Fruit fly (Drosophila melanogaster) S2 (cell line): Measurements from ENCODE around the gene Ythdf.

ENCODE experiments used
- CG8478 ChIP-seq: fragments of >200 bp; optimal IDR thresholded peaks from 2 replicates; lab custom pipeline; 2018
- CTCF ChIP-seq, 2 experiments: fragments of >200 bp; optimal IDR thresholded peaks; 2 replicates each; lab custom pipeline; 2018

Gene Ythdf

DNA sequence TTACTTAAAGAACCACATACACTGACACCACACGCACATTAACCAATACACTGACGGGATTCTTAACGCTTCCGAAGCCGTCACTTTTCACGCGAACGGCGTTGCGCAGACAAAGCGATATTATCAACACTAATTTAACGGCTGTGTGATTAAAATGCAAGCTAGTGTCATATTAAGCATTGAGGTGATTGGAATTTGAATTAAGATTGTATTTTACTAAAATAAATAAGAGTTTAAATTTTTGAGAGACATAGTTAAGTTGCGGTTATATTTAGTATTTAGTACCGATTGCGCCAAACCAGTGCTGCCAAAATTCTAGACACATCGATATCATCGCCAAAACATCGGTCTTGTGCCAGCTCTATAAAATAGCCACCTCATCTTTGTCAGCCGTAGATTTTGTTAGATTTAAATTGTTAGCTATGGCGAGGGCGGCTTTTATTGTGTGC is at the start of gene Ythdf, which contains the start of gene bai:
Gene Ythdf, minus strand, starts transcription at position 222 of the 449 bp plus-strand sequence.
Gene bai, plus strand, starts transcription at position 347 of the 449 bp plus-strand sequence.
- TF ChIP-seq CTCF (optimal IDR thresholded peaks at IDR 0.05; lab: Kevin White, UChicago) (no peak), CG8478 (lab: Kevin White, UChicago) (no peak)

DNA sequence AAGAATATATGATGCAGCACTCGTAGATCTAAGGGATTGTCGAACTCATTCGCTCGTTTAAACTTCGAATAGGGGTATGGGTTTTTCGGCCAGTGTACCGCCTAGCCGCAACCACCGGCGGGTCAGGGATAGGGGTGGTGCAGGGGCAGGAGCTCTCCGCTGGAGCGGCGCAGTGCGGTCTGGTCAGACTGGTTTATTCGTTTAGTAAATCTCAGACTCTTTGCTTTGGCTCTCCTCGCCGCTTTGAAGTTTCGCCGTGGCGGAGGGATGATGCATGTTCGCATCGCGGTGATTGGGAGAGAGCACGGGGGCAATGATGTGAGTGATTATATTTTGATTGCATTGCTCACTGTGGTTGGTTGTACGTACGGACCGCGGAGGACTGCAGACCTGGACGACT is 43.3 kb upstream of the Ythdf start, which contains the start of gene fd96Ca:
Gene fd96Ca, plus strand, starts transcription at position 337 of the 400 bp plus-strand sequence.
- TF ChIP-seq CG8478 (lab: Kevin White, UChicago) (no peak), CTCF (optimal IDR thresholded peaks at IDR 0.05; lab: Kevin White, UChicago) (no peak)

dm6 chr3R:25080446-25080845 is 41.4 kb upstream of the Ythdf start:
- TF ChIP-seq CG8478 (lab: Kevin White, UChicago) (no peak), CTCF (optimal IDR thresholded peaks at IDR 0.05; lab: Kevin White, UChicago) (peak in 1 of 2 experiments; percentile 30)

- no peak for TF ChIP-seq CG8478 (lab: Kevin White, UChicago)
- TF ChIP-seq CTCF (optimal IDR thresholded peaks at IDR 0.05; lab: Kevin White, UChicago), result no peak
Measured at dm6 chr3R:25078665-25079064, 39.6 kb upstream of the Ythdf start.

DNA sequence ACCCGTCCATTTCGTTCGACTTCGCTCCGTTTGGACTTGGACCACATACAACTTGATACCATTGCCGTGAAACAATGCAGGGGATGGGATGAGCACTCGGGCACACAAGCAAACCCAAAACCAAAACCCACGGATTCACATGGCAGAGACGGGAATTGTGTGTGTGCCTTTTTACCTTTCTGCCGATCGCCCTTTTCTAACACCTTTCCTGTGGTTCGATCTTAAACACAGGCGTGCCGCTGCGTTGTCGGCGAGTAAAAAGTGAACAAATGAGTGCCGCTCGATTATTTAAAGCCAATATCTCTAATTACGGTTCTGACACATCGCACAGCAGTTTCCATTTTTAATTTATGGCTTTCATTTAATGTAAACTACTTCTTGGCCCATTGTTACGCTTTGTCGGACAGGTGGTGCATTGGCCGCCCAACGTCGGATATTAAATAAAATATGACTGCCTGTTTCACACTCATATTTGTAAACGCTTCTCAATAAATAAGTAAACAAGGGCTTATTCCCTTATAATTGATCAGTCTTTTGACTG is 38.3 kb upstream of the Ythdf start:
- TF ChIP-seq CG8478 (lab: Kevin White, UChicago) (no peak), CTCF (optimal IDR thresholded peaks at IDR 0.05; lab: Kevin White, UChicago) (no peak)

DNA sequence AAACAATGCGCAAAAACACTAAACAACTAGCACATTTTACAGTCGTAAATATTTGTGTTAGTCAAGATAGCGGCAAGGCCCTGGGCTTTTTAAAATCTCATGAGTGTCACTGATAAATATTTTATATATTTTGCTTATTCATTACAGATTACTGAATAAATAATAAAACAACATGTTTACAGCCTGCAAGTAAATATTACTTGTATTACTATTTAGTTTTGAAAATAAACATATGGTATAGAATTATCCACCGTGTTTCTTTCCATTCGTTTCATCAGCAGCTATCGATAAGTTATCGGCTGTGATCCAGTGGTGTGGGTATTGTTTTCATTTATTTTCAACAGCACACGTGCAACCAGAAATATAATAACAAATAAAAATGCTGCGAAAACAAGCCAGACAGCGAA is 35.5 kb upstream of the Ythdf start, which contains the start of the genes shams and CG11920:
Gene shams, minus strand, starts transcription at position 50 of the 407 bp plus-strand sequence.
Gene CG11920, plus strand, starts transcription at position 320 of the 407 bp plus-strand sequence.
- TF ChIP-seq CG8478 (lab: Kevin White, UChicago) (no peak), CTCF (optimal IDR thresholded peaks at IDR 0.05; lab: Kevin White, UChicago) (no peak)

- TF ChIP-seq CG8478 (lab: Kevin White, UChicago) (no peak), CTCF (optimal IDR thresholded peaks at IDR 0.05; lab: Kevin White, UChicago) (no peak)
Measured at dm6 chr3R:25070871-25071270, 31.8 kb upstream of the Ythdf start, which contains the start of gene CG11836. TSS of gene CG11836 (plus strand) at chr3R:25071126.

DNA sequence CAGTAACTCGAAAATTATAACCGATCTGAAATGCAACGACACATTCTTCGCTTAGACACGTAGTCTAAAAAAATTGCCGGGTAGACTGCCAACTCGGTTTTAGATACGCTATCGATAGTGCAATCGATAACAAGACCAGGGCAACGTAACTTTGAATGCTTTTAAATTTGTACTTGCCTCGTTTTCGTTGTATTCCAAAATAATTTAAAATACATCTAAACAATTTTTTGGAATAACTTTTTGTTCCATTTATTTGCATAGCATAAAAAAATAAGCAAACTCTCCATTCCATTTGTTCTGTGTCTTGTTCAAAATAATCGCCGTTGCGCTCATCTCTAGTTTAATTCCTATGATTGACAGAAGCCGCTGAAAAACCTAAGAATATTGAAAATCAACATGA is 30.5 kb upstream of the Ythdf start, which contains the start of the genes Stt3B and CG11839:
Gene Stt3B, minus strand, starts transcription at position 69 of the 400 bp plus-strand sequence.
Gene CG11839, plus strand, starts transcription at position 359 of the 400 bp plus-strand sequence.
- no peak for TF ChIP-seq CTCF (optimal IDR thresholded peaks at IDR 0.05; lab: Kevin White, UChicago)
- TF ChIP-seq CG8478 (lab: Kevin White, UChicago), result no peak

DNA sequence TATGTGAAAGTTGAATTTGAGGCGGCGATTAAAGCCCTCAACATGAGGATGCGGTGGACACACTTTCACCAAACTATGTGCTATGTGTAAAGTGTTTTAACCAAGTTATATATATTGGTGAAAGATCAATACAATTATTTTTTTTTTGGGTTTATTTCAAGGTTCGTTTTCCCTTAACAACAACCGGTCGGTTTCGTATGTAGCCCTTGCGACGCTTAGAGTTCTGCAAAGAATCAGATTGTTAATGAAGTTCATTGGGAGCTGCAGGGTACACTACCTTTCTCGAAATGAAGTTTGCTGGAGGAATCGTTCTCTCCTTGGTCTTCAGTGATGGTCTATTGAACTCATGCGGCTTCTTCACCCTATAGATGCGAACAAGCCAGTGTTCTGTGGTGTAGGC is 27.8 kb upstream of the Ythdf start:
- TF ChIP-seq CG8478 (lab: Kevin White, UChicago) (no peak), CTCF (optimal IDR thresholded peaks at IDR 0.05; lab: Kevin White, UChicago) (no peak)

- TF ChIP-seq CTCF (optimal IDR thresholded peaks at IDR 0.05; lab: Kevin White, UChicago), result no peak
- no peak for TF ChIP-seq CG8478 (lab: Kevin White, UChicago)
Measured at dm6 chr3R:25064907-25065841, 26.1 kb upstream of the Ythdf start, which contains the start of the genes veli and PQBP1. TSS of gene veli (minus strand) at chr3R:25065591. TSS of gene PQBP1 (plus strand) at chr3R:25065791.

DNA sequence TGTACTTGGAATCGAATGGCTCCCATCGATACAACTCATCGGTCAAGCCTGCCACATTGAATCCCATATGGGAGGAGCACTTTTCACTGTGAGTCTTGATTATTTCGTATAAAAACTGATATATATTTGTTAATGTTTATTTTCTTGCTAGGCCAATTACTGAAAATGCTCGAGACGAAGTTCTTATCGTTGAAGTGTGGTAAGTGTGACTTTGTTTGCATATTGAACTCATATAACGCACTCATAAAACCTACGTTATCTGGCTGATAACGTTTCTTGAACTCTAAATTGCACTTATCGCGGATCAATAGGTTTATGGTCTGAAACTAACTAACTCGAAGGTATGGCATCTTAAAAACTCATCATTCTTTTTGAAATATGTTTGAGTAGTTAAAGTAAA is 21.4 kb upstream of the Ythdf start:
- TF ChIP-seq CG8478 (lab: Kevin White, UChicago) (no peak), CTCF (optimal IDR thresholded peaks at IDR 0.05; lab: Kevin White, UChicago) (no peak)

- TF ChIP-seq CTCF (optimal IDR thresholded peaks at IDR 0.05; lab: Kevin White, UChicago), result no peak
- TF ChIP-seq CG8478 (lab: Kevin White, UChicago), result no peak
Measured at dm6 chr3R:25056488-25057157, 17.6 kb upstream of the Ythdf start.

DNA sequence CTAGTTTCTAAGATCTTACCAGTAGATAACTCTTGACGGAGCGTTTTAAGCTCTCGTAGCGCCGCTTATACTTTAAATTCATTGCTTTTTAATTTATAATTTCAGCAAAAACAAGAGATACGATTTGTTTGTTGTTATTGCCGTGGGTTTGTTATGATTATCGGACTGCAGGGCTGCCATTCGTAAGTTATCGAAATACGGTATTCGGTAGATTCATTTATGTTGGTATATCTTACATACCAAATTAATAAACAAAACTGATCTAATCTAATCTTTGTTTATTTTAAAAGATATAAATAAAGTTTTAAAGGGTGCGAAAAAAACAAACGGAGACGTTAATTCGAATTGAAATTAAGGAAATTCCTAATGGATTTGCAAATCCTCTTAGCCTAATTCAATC is 17.0 kb upstream of the Ythdf start, which contains the start of the genes CG31111 and stac:
Gene CG31111, minus strand, starts transcription at position 162 of the 400 bp plus-strand sequence.
Gene stac, plus strand, starts transcription at position 271 of the 400 bp plus-strand sequence.
- TF ChIP-seq CTCF (optimal IDR thresholded peaks at IDR 0.05; lab: Kevin White, UChicago) (no peak), CG8478 (lab: Kevin White, UChicago) (no peak)
